Fruit fly (Drosophila melanogaster): Measurements from ENCODE around the gene CG5126.
A peak's percentile ranks its signal among the peaks of the same experiment; 100 is the strongest.

The CG5126 gene

dm6 chr2L:1217892-1218473 lies 34.2 kb upstream of the CG5126 start (continued):
- TF ChIP-seq lmd (GFP tag; IDR thresholded peaks at IDR 0.05): peak; percentile 28; the same call in 1 of the 2 replicates
- no peak for TF ChIP-seq jigr1 (GFP tag; IDR thresholded peaks at IDR 0.05)
- TF ChIP-seq Jarid2 (GFP tag; optimal IDR thresholded peaks at IDR 0.05): no peak
- TF ChIP-seq prd (optimal IDR thresholded peaks at IDR 0.05): no peak
- no peak for TF ChIP-seq prd (GFP tag; IDR thresholded peaks at IDR 0.05)
- no peak for TF ChIP-seq CG16779 (GFP tag; IDR thresholded peaks at IDR 0.05)
- TF ChIP-seq CG6683 (GFP tag; optimal IDR thresholded peaks at IDR 0.05): no peak
- TF ChIP-seq CG43689 (GFP tag; IDR thresholded peaks at IDR 0.05): peak; percentile 47; the same call in 1 of the 2 replicates
- TF ChIP-seq CG11504 (tag; optimal IDR thresholded peaks at IDR 0.05): no peak
- no peak for TF ChIP-seq Nf-YB (GFP tag; optimal IDR thresholded peaks at IDR 0.05)
- no peak for TF ChIP-seq CHES-1-like (GFP tag; optimal IDR thresholded peaks at IDR 0.05)
- no peak for TF ChIP-seq eyg (GFP tag; optimal IDR thresholded peaks at IDR 0.05)
- TF ChIP-seq Opbp (GFP tag; IDR thresholded peaks at IDR 0.05; ENCODE audit: partially characterized antibody): no peak
- TF ChIP-seq CG14014 (GFP tag; IDR thresholded peaks at IDR 0.05): peak; percentile 40; the same call in 1 of the 2 replicates
- peak; percentile 5 for TF ChIP-seq Dek (tag; optimal IDR thresholded peaks at IDR 0.05)
- no peak for TF ChIP-seq salm (tag; optimal IDR thresholded peaks at IDR 0.05)
- TF ChIP-seq PHDP (tag; optimal IDR thresholded peaks at IDR 0.05): peak; percentile 65
- no peak for TF ChIP-seq Sry-β (GFP tag; optimal IDR thresholded peaks at IDR 0.05)
- no peak for TF ChIP-seq Ets97D (GFP tag; optimal IDR thresholded peaks at IDR 0.05)
- peak; percentile 29 for TF ChIP-seq cato (GFP tag; optimal IDR thresholded peaks at IDR 0.05; ENCODE audit: borderline replicate concordance)
- TF ChIP-seq trem (tag; optimal IDR thresholded peaks at IDR 0.05): no peak
- TF ChIP-seq gem (tag; optimal IDR thresholded peaks at IDR 0.05): peak; percentile 76
- TF ChIP-seq Xrp1 (GFP tag; IDR thresholded peaks at IDR 0.05): 0 out of 2 replicates have a peak, but pooled peaks have one; percentile 8
- no peak for TF ChIP-seq BtbVII (GFP tag; optimal IDR thresholded peaks at IDR 0.05)
- no peak for TF ChIP-seq CG17802 (tag; optimal IDR thresholded peaks at IDR 0.05)
- TF ChIP-seq tio (GFP tag; optimal IDR thresholded peaks at IDR 0.05): peak; percentile 62
- no peak for TF ChIP-seq aop (GFP tag; IDR thresholded peaks at IDR 0.05)
- TF ChIP-seq Med (GFP tag): peak; percentile 44
- TF ChIP-seq ttk (GFP tag; IDR thresholded peaks at IDR 0.05): no peak
- peak; percentile 42 for TF ChIP-seq Hmr (GFP tag; optimal IDR thresholded peaks at IDR 0.05)
- peak; percentile 47 for TF ChIP-seq Rfx (GFP tag; IDR thresholded peaks at IDR 0.05)
- TF ChIP-seq Atf6 (GFP tag; IDR thresholded peaks at IDR 0.05): peak; percentile 60; the same call in 1 of the 2 replicates
- no peak for TF ChIP-seq CG1832 (GFP tag; optimal IDR thresholded peaks at IDR 0.05)
- TF ChIP-seq Xbp1 (GFP tag; optimal IDR thresholded peaks at IDR 0.05): peak; percentile 53
- no peak for TF ChIP-seq BEAF-32 (GFP tag; optimal IDR thresholded peaks at IDR 0.05)
- peak; percentile 12 for TF ChIP-seq chn (GFP tag; optimal IDR thresholded peaks at IDR 0.05)
- TF ChIP-seq kni (GFP tag; optimal IDR thresholded peaks at IDR 0.05): no peak
- peak; percentile 20 for TF ChIP-seq CG16815 (GFP tag; optimal IDR thresholded peaks at IDR 0.05)
- no peak for TF ChIP-seq run (tag; optimal IDR thresholded peaks at IDR 0.05)
- 0 out of 2 replicates have a peak, but pooled peaks have one; percentile 15 for TF ChIP-seq CG32532 (GFP tag; IDR thresholded peaks at IDR 0.05)
- TF ChIP-seq CG11247 (GFP tag; IDR thresholded peaks at IDR 0.05): no peak
- TF ChIP-seq D19B (GFP tag; optimal IDR thresholded peaks at IDR 0.05): peak; percentile 70
- TF ChIP-seq danr (GFP tag; IDR thresholded peaks at IDR 0.05): no peak
- peak; percentile 24; the same call in 1 of the 3 replicates for TF ChIP-seq tgo (GFP tag; IDR thresholded peaks at IDR 0.05)
- no peak for TF ChIP-seq unpg (GFP tag; optimal IDR thresholded peaks at IDR 0.05)
- 0 out of 2 replicates have a peak, but pooled peaks have one; percentile 24 for TF ChIP-seq ranshi (GFP tag; IDR thresholded peaks at IDR 0.05)
- TF ChIP-seq Oaz (GFP tag; IDR thresholded peaks at IDR 0.05): peak; percentile 34
- TF ChIP-seq wdn (GFP tag; IDR thresholded peaks at IDR 0.05): no peak
- TF ChIP-seq knrl (GFP tag; IDR thresholded peaks at IDR 0.05; ENCODE audit: partially characterized antibody): no peak
- peak; percentile 19 for TF ChIP-seq sd (tag; optimal IDR thresholded peaks at IDR 0.05)

Measured in whole organism, embryonic.